Worm (Caenorhabditis elegans) whole organism, L1 larva: ENCODE results near the gene F27B3.6.

Experiments used
- C04F5.9 ChIP-seq: sonication (generic microtip); optimal IDR thresholded peaks from 2 replicates; lab custom pipeline; 2016; ENCODE audit warnings: missing genetic modification characterization, missing compliant biosample characterization
- C16A3.4 ChIP-seq: fragments of 150-350 bp; optimal IDR thresholded peaks from 2 replicates; lab custom pipeline; 2014; ENCODE audit warnings: missing biosample characterization, missing genetic modification characterization
- blmp-1 ChIP-seq: fragments of 150-350 bp; optimal IDR thresholded peaks from 2 replicates; lab custom pipeline; 2014; ENCODE audit warnings: missing biosample characterization, missing genetic modification characterization
- ceh-63 ChIP-seq: fragments of 200-800 bp; sonication (Bioruptor generic); optimal IDR thresholded peaks from 2 replicates; lab custom pipeline; 2018; ENCODE audit warnings: mild to moderate bottlenecking, missing genetic modification characterization, missing compliant biosample characterization
- ceh-8 ChIP-seq: fragments of 200-800 bp; sonication (Bioruptor generic); optimal IDR thresholded peaks from 2 replicates; lab custom pipeline; 2018; ENCODE audit warnings: mild to moderate bottlenecking, missing genetic modification characterization, moderate library complexity, missing compliant biosample characterization
- ceh-82 ChIP-seq, 3 experiments: fragments of 150-350 bp in 1 of 3; sonication (generic microtip) in 2 of 3; optimal IDR thresholded peaks; 2 replicates each; lab custom pipeline; 2014 to 2017; ENCODE audit warnings: missing biosample characterization in 3 of 3, missing genetic modification characterization in 3 of 3
- ceh-88 ChIP-seq: fragments of 200-800 bp; sonication (Bioruptor generic); IDR thresholded peaks from 2 replicates; pipeline ENCODE4 v1.3.6; 2022; ENCODE audit warnings: missing genetic modification characterization, missing compliant biosample characterization
- dpl-1 ChIP-seq, 3 experiments: fragments of 150-350 bp in 2 of 3; sonication (generic microtip) in 1 of 3; optimal IDR thresholded peaks; 2 replicates each; lab custom pipeline; 2014 to 2017; ENCODE audit warnings: missing biosample characterization in 3 of 3, missing genetic modification characterization in 3 of 3, missing genetic modification reagents in 3 of 3
- dsc-1 ChIP-seq: sonication (generic microtip); optimal IDR thresholded peaks from 2 replicates; lab custom pipeline; 2016; ENCODE audit warnings: mild to moderate bottlenecking, missing genetic modification characterization, missing compliant biosample characterization
- efl-1 ChIP-seq, 4 experiments: fragments of 150-350 bp; optimal IDR thresholded peaks in 3 of 4; peaks in 1 of 4; 1 replicate in 1 of 4; 2 replicates in 3 of 4; lab custom pipeline; 2014; ENCODE audit warnings: missing biosample characterization in 2 of 4, missing genetic modification characterization in 2 of 4, missing genetic modification reagents in 2 of 4
- egl-13 ChIP-seq: sonication (generic microtip); optimal IDR thresholded peaks from 2 replicates; lab custom pipeline; 2016; ENCODE audit warnings: missing genotype, missing genetic modification reagents, missing genetic modification characterization, missing compliant biosample characterization
- fkh-10 ChIP-seq: sonication (generic microtip); optimal IDR thresholded peaks from 2 replicates; lab custom pipeline; 2017; ENCODE audit warnings: missing biosample characterization, missing genetic modification reagents, missing genetic modification characterization
- fkh-8 ChIP-seq: sonication (generic microtip); optimal IDR thresholded peaks from 2 replicates; lab custom pipeline; 2016; ENCODE audit warnings: mild to moderate bottlenecking, missing genetic modification characterization, missing compliant biosample characterization
- fos-1 ChIP-seq: fragments of 150-350 bp; optimal IDR thresholded peaks from 2 replicates; lab custom pipeline; 2014; ENCODE audit warnings: missing biosample characterization, missing genetic modification characterization
- grh-1 ChIP-seq: fragments of 200-800 bp; sonication (Bioruptor generic); IDR thresholded peaks from 2 replicates; pipeline ENCODE4 v1.3.6; 2022; ENCODE audit warnings: missing genetic modification reagents, missing genetic modification characterization, missing compliant biosample characterization
- irx-1 ChIP-seq: sonication (generic microtip); optimal IDR thresholded peaks from 2 replicates; lab custom pipeline; 2016; ENCODE audit warnings: missing genetic modification characterization, missing compliant biosample characterization
- isw-1 ChIP-seq: fragments of 200-800 bp; sonication (Bioruptor generic); IDR thresholded peaks from 2 replicates; pipeline ENCODE4 v1.3.6; 2022; ENCODE audit warnings: missing genetic modification characterization, missing compliant biosample characterization
- jun-1 ChIP-seq: fragments of 150-350 bp; optimal IDR thresholded peaks from 2 replicates; lab custom pipeline; 2014; ENCODE audit warnings: missing biosample characterization, missing genetic modification reagents, missing genetic modification characterization
- lin-13 ChIP-seq: fragments of 150-350 bp; optimal IDR thresholded peaks from 2 replicates; lab custom pipeline; 2014; ENCODE audit warnings: missing biosample characterization, missing genetic modification reagents, missing genetic modification characterization
- lin-14 ChIP-seq: fragments of 200-800 bp; sonication (Bioruptor generic); optimal IDR thresholded peaks from 2 replicates; lab custom pipeline; 2018; ENCODE audit warnings: mild to moderate bottlenecking, missing genetic modification characterization, moderate library complexity, missing compliant biosample characterization
- lin-15B ChIP-seq: fragments of 150-350 bp; sonication (generic microtip); optimal IDR thresholded peaks from 3 replicates; lab custom pipeline; 2014; ENCODE audit warnings: missing biosample characterization, missing genetic modification characterization
- lin-35 ChIP-seq, 2 experiments: fragments of 150-350 bp; optimal IDR thresholded peaks; 2 replicates each; lab custom pipeline; 2014; ENCODE audit warnings: missing biosample characterization in 2 of 2, missing genetic modification characterization in 2 of 2, missing genetic modification reagents in 2 of 2
- lir-3 ChIP-seq: sonication (generic microtip); optimal IDR thresholded peaks from 2 replicates; lab custom pipeline; 2016; ENCODE audit warnings: mild to moderate bottlenecking, missing genetic modification characterization, moderate library complexity, missing compliant biosample characterization; ENCODE audit not compliant: poor library complexity
- lsy-2 ChIP-seq, 2 experiments: fragments of 150-350 bp; optimal IDR thresholded peaks; 2 replicates each; lab custom pipeline; 2014; ENCODE audit warnings: missing biosample characterization in 2 of 2, missing genetic modification characterization in 2 of 2
- mab-9 ChIP-seq: fragments of 200-800 bp; sonication (Bioruptor generic); IDR thresholded peaks from 2 replicates; pipeline ENCODE4 v1.3.6; 2022; ENCODE audit warnings: missing genetic modification reagents, missing genetic modification characterization, missing compliant biosample characterization
- mdl-1 ChIP-seq, 2 experiments: fragments of 150-350 bp; optimal IDR thresholded peaks; 2 replicates each; lab custom pipeline; 2014 to 2017; ENCODE audit warnings: missing biosample characterization in 2 of 2, missing genetic modification characterization in 2 of 2, inconsistent platforms in 1 of 2
- mep-1 ChIP-seq: fragments of 150-350 bp; optimal IDR thresholded peaks from 2 replicates; lab custom pipeline; 2014; ENCODE audit warnings: missing biosample characterization, missing genetic modification characterization
- nhr-19 ChIP-seq: fragments of 200-800 bp; sonication (Bioruptor generic); conservative IDR thresholded peaks from 2 replicates; pipeline ENCODE4 v1.3.6; 2022; ENCODE audit warnings: missing genetic modification characterization, missing compliant biosample characterization
- nhr-20 ChIP-seq: sonication (generic microtip); optimal IDR thresholded peaks from 2 replicates; lab custom pipeline; 2016; ENCODE audit warnings: mild to moderate bottlenecking, missing genetic modification characterization, missing compliant biosample characterization
- nhr-47 ChIP-seq: sonication (generic microtip); optimal IDR thresholded peaks from 2 replicates; lab custom pipeline; 2016; ENCODE audit warnings: mild to moderate bottlenecking, missing genetic modification characterization, moderate library complexity, missing compliant biosample characterization
- nhr-71 ChIP-seq: sonication (generic microtip); optimal IDR thresholded peaks from 2 replicates; lab custom pipeline; 2016; ENCODE audit warnings: mild to moderate bottlenecking, missing genetic modification characterization, moderate library complexity, missing compliant biosample characterization
- nhr-85 ChIP-seq: sonication (generic microtip); peaks from one replicate; lab custom pipeline; 2016; ENCODE audit warnings: missing genetic modification characterization, inconsistent platforms, missing compliant biosample characterization
- nhr-90 ChIP-seq: sonication (generic microtip); optimal IDR thresholded peaks from 2 replicates; lab custom pipeline; 2016; ENCODE audit warnings: mild to moderate bottlenecking, missing genetic modification characterization, missing compliant biosample characterization; ENCODE audit not compliant: poor library complexity
- pax-3 ChIP-seq: fragments of 200-800 bp; sonication (Bioruptor generic); optimal IDR thresholded peaks from 2 replicates; lab custom pipeline; 2018; ENCODE audit warnings: mild to moderate bottlenecking, missing genetic modification characterization, moderate library complexity, missing compliant biosample characterization
- rnt-1 ChIP-seq: sonication (generic microtip); optimal IDR thresholded peaks from 2 replicates; lab custom pipeline; 2016; ENCODE audit warnings: mild to moderate bottlenecking, missing genetic modification characterization, moderate library complexity, missing compliant biosample characterization
- skn-1 ChIP-seq: fragments of 150-350 bp; optimal IDR thresholded peaks from 2 replicates; lab custom pipeline; 2014; ENCODE audit warnings: missing biosample characterization, missing genetic modification characterization
- snpc-4 ChIP-seq: fragments of 150-350 bp; optimal IDR thresholded peaks from 2 replicates; lab custom pipeline; 2014; ENCODE audit warnings: missing biosample characterization, missing genetic modification characterization
- snu-23 ChIP-seq: sonication (generic microtip); optimal IDR thresholded peaks from 2 replicates; lab custom pipeline; 2016; ENCODE audit warnings: missing genetic modification characterization, missing compliant biosample characterization
- sox-4 ChIP-seq: sonication (generic microtip); optimal IDR thresholded peaks from 2 replicates; lab custom pipeline; 2016; ENCODE audit warnings: missing genetic modification characterization, missing compliant biosample characterization
- swsn-7 ChIP-seq: sonication (generic microtip); optimal IDR thresholded peaks from 2 replicates; lab custom pipeline; 2016; ENCODE audit warnings: missing genetic modification characterization, missing compliant biosample characterization
- tbx-2 ChIP-seq: sonication (generic microtip); optimal IDR thresholded peaks from 2 replicates; lab custom pipeline; 2016; ENCODE audit warnings: missing genetic modification characterization, missing compliant biosample characterization
- unc-130 ChIP-seq: fragments of 150-350 bp; optimal IDR thresholded peaks from 2 replicates; lab custom pipeline; 2017; ENCODE audit warnings: missing biosample characterization, missing genetic modification characterization, inconsistent platforms
- unc-86 ChIP-seq: sonication (generic microtip); optimal IDR thresholded peaks from 2 replicates; lab custom pipeline; 2016; ENCODE audit warnings: missing genetic modification characterization, missing compliant biosample characterization
- unc-98 ChIP-seq: fragments of 200-800 bp; sonication (Bioruptor generic); IDR thresholded peaks from 2 replicates; pipeline ENCODE4 v1.3.6; 2022; ENCODE audit warnings: missing genetic modification characterization, missing compliant biosample characterization
- xbp-1 ChIP-seq: sonication (generic microtip); optimal IDR thresholded peaks from 2 replicates; lab custom pipeline; 2016; ENCODE audit warnings: missing genetic modification characterization, missing compliant biosample characterization
- ztf-11 ChIP-seq, 2 experiments: sonication (generic microtip); optimal IDR thresholded peaks; 2 replicates each; lab custom pipeline; 2016 to 2017; ENCODE audit warnings: missing genetic modification characterization in 2 of 2, missing biosample characterization in 1 of 2, missing compliant biosample characterization in 1 of 2

The F27B3.6 gene

DNA sequence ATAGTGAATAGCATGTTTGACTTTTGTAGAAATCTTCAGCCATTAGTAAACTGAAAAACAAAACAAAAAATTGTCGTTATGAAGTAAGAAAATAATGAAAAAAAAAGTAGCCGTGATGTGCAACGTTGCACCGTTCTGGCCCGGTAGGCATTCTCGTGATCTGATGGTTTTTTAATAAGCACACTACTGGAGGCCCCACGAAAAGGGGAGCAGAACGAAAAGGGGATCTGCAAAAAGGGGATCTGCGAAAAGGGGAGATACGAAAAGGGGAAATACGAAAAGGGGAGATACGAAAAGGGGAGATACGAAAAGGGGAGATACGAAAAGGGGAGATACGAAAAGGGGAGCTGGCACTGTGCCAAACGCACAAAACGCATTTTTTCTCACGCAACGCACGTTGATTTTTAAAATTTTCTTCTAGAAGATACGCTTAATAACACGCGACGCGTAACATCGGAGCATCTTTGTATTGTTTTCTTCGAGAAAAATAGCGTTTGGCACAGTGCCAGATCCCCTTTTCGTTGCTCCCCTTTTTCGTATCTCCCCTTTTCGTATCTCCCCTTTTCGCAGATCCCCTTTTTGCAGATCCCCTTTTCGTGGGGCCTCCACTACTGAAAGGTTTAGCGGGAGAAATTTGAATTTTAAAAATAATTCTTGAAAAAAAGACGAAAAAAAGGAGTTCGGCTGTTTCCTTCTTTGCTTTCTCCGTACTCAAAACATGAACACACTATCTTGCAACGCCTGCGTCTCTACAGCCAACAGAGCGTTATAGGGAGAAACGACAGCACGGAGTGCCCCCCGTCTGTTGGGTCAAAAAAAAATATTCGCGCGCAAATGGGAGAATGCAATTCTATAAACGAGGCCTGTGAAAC lies 27.0 kb downstream of the F27B3.6 start, which contains the start of gene C09E7.7:
Gene C09E7.7, minus strand, starts transcription at position 57 of the 872 bp plus-strand sequence.
- peak; percentile 39 for TF ChIP-seq C16A3.4 (tag; lab: Kevin White, UChicago)
- peak; percentile 33 for TF ChIP-seq jun-1 (tag; lab: Kevin White, UChicago)
- peak; percentile 82 for TF ChIP-seq nhr-47 (tag; lab: Kevin White, UChicago)
- peak; percentile 67 for TF ChIP-seq fkh-8 (tag; lab: Kevin White, UChicago)
- TF ChIP-seq irx-1 (tag; lab: Kevin White, UChicago), result peak; percentile 27
- TF ChIP-seq lsy-2 (tag; optimal IDR thresholded peaks at IDR 0.05; lab: Kevin White, UChicago), result peak; percentile 61 to 63
- peak; percentile 10 for TF ChIP-seq lin-13 (GFP tag; lab: Kevin White, UChicago)
- TF ChIP-seq fkh-10 (GFP tag; lab: Kevin White, UChicago), result peak; percentile 33
- peak; percentile 33 for TF ChIP-seq blmp-1
- peak; percentile 2 for TF ChIP-seq snpc-4 (tag; lab: Kevin White, UChicago)
- peak; percentile 25 for TF ChIP-seq dsc-1
- TF ChIP-seq sox-4 (tag; lab: Kevin White, UChicago), result peak; percentile 52
- TF ChIP-seq ztf-11 (tag; optimal IDR thresholded peaks at IDR 0.05; lab: Kevin White, UChicago), result peak in 1 of 2 experiments; percentile 79
- peak; percentile 42 to 43 for TF ChIP-seq lin-35 (GFP tag; optimal IDR thresholded peaks at IDR 0.05; lab: Kevin White, UChicago)
- peak; percentile 45 for TF ChIP-seq xbp-1 (tag; lab: Kevin White, UChicago)
- TF ChIP-seq lin-14 (GFP tag; lab: Kevin White, UChicago), result peak; percentile 93
- peak; percentile 47 for TF ChIP-seq isw-1 (GFP tag; lab: Robert Waterston, UW)
- TF ChIP-seq rnt-1 (tag; lab: Kevin White, UChicago), result peak; percentile 79
- peak; percentile 51 for TF ChIP-seq snu-23
- TF ChIP-seq ceh-63 (GFP tag; lab: Kevin White, UChicago), result peak; percentile 70
- TF ChIP-seq lin-15B, result peak; percentile 15
- TF ChIP-seq lir-3 (tag; lab: Kevin White, UChicago), result peak; percentile 67
- TF ChIP-seq swsn-7, result peak; percentile 39
- peak; percentile 64 for TF ChIP-seq mab-9
- TF ChIP-seq nhr-90 (tag; lab: Kevin White, UChicago), result peak; percentile 76
- TF ChIP-seq unc-98 (GFP tag; lab: Robert Waterston, UW), result peak; percentile 62
- TF ChIP-seq ceh-88, result peak; percentile 64
- peak; percentile 42 for TF ChIP-seq nhr-20 (tag; lab: Kevin White, UChicago)
- peak; percentile 77 for TF ChIP-seq nhr-85 (tag; lab: Kevin White, UChicago)
- peak; percentile 76 for TF ChIP-seq egl-13 (tag; lab: Kevin White, UChicago)
- TF ChIP-seq fos-1 (tag; lab: Kevin White, UChicago), result peak; percentile 3
- TF ChIP-seq mdl-1 (tag; optimal IDR thresholded peaks at IDR 0.05; lab: Kevin White, UChicago), result peak in 1 of 2 experiments; percentile 6
- TF ChIP-seq ceh-82 (tag; optimal IDR thresholded peaks at IDR 0.05; lab: Kevin White, UChicago), result peak in 1 of 3 experiments; percentile 43
- peak; percentile 46 for TF ChIP-seq skn-1 (tag; lab: Kevin White, UChicago)
- peak; percentile 24 for TF ChIP-seq ceh-8 (GFP tag; lab: Kevin White, UChicago)
- peak; percentile 23 to 68 for TF ChIP-seq efl-1 (optimal IDR thresholded peaks at IDR 0.05; lab: Kevin White, UChicago)
- peak; percentile 49 to 96 for TF ChIP-seq efl-1 (GFP tag; optimal IDR thresholded peaks at IDR 0.05 in 1 of 2; lab: Kevin White, UChicago)
- peak; percentile 76 for TF ChIP-seq unc-86
- TF ChIP-seq dpl-1 (GFP tag; optimal IDR thresholded peaks at IDR 0.05; lab: Kevin White, UChicago), result peak; percentile 34 to 52 (median 37)
- peak; percentile 13 for TF ChIP-seq C04F5.9
- peak; percentile 71 for TF ChIP-seq pax-3 (tag; lab: Kevin White, UChicago)
- TF ChIP-seq nhr-19 (GFP tag; lab: Robert Waterston, UW), result peak; percentile 70
- TF ChIP-seq grh-1 (GFP tag; lab: Robert Waterston, UW), result peak; percentile 17; the same call in 1 of the 2 replicates
- peak; percentile 3 for TF ChIP-seq unc-130 (tag; lab: Kevin White, UChicago)
- TF ChIP-seq nhr-71 (tag; lab: Kevin White, UChicago), result peak; percentile 77
- peak; percentile 67 for TF ChIP-seq tbx-2 (tag; lab: Kevin White, UChicago)
- peak; percentile 61 for TF ChIP-seq mep-1 (tag; lab: Kevin White, UChicago)
- TF ChIP-seq, all 84 proteins: peak for 46; not testable (repeated sequence) for 38
